Worm (Caenorhabditis elegans) whole organism, young adult: ENCODE data around the gene pcn-1.

ENCODE experiments used
- B0261.1 ChIP-seq: sonication (generic microtip); optimal IDR thresholded peaks from 2 replicates; lab custom pipeline; 2016; ENCODE audit warnings: mild to moderate bottlenecking, missing genetic modification characterization, moderate library complexity, missing compliant biosample characterization
- B0336.3 ChIP-seq: fragments of 200-800 bp; sonication (Bioruptor generic); IDR thresholded peaks from 2 replicates; pipeline ENCODE4 v1.3.6; 2022; ENCODE audit warnings: missing genetic modification characterization, missing compliant biosample characterization
- D2030.7 ChIP-seq: fragments of 200-800 bp; sonication (Bioruptor generic); IDR thresholded peaks from 2 replicates; pipeline ENCODE4 v1.3.6; 2022; ENCODE audit warnings: missing genetic modification reagents, missing genetic modification characterization, missing compliant biosample characterization
- F23B12.7 ChIP-seq: sonication (generic microtip); optimal IDR thresholded peaks from 2 replicates; lab custom pipeline; 2017; ENCODE audit warnings: missing genetic modification characterization, mild to moderate bottlenecking, missing compliant biosample characterization, antibody characterized with exemption, moderate library complexity; ENCODE audit not compliant: insufficient read depth
- F33H1.4 ChIP-seq: fragments of 200-800 bp; sonication (Bioruptor generic); IDR thresholded peaks from 2 replicates; pipeline ENCODE4 v1.3.6; 2022; ENCODE audit warnings: missing genetic modification reagents, missing genetic modification characterization, missing compliant biosample characterization
- F37B4.10 ChIP-seq: fragments of 200-800 bp; sonication (Bioruptor generic); IDR thresholded peaks from 2 replicates; pipeline ENCODE4 v1.3.6; 2022; ENCODE audit warnings: missing genetic modification characterization, missing compliant biosample characterization
- F39B2.1 ChIP-seq: fragments of 200-800 bp; sonication (Bioruptor generic); IDR thresholded peaks from 2 replicates; pipeline ENCODE4 v1.3.6; 2022; ENCODE audit warnings: missing genetic modification reagents, missing genetic modification characterization, missing compliant biosample characterization
- F52B5.7 ChIP-seq: sonication (generic microtip); optimal IDR thresholded peaks from 2 replicates; lab custom pipeline; 2016; ENCODE audit warnings: mild to moderate bottlenecking, missing genetic modification characterization, missing compliant biosample characterization
- F57C9.4 ChIP-seq: sonication (generic microtip); optimal IDR thresholded peaks from 2 replicates; lab custom pipeline; 2017; ENCODE audit warnings: mild to moderate bottlenecking, missing genetic modification characterization, missing compliant biosample characterization
- T07F8.4 ChIP-seq: sonication (generic microtip); optimal IDR thresholded peaks from 2 replicates; lab custom pipeline; 2016; ENCODE audit warnings: mild to moderate bottlenecking, missing genetic modification characterization, moderate library complexity, missing compliant biosample characterization
- Y53F4B.3 ChIP-seq: fragments of 200-800 bp; sonication (Bioruptor generic); IDR thresholded peaks from 2 replicates; pipeline ENCODE4 v1.3.6; 2022; ENCODE audit warnings: missing genetic modification reagents, missing genetic modification characterization, missing compliant biosample characterization
- akir-1 ChIP-seq: fragments of 200-800 bp; sonication (Bioruptor generic); optimal IDR thresholded peaks from 2 replicates; lab custom pipeline; 2018; ENCODE audit warnings: mild to moderate bottlenecking, missing genetic modification characterization, moderate library complexity, missing compliant biosample characterization
- aptf-3 ChIP-seq: fragments of 200-800 bp; sonication (Bioruptor generic); IDR thresholded peaks from 2 replicates; pipeline ENCODE4 v1.3.6; 2022; ENCODE audit warnings: missing genetic modification characterization, missing compliant biosample characterization
- attf-3 ChIP-seq: fragments of 200-800 bp; sonication (Bioruptor generic); conservative IDR thresholded peaks from 2 replicates; pipeline ENCODE4 v1.3.6; 2022; ENCODE audit warnings: missing genetic modification reagents, missing genetic modification characterization, missing compliant biosample characterization
- attf-6 ChIP-seq: fragments of 200-800 bp; sonication (Bioruptor generic); IDR thresholded peaks from 2 replicates; pipeline ENCODE4 v1.3.6; 2022; ENCODE audit warnings: missing genetic modification reagents, missing genetic modification characterization, missing compliant biosample characterization
- ceh-40 ChIP-seq: fragments of 200-800 bp; sonication (Bioruptor generic); IDR thresholded peaks from 2 replicates; pipeline ENCODE4 v1.3.6; 2022; ENCODE audit warnings: missing genetic modification characterization, missing compliant biosample characterization
- chd-7 ChIP-seq: sonication (generic microtip); optimal IDR thresholded peaks from 2 replicates; lab custom pipeline; 2016; ENCODE audit warnings: mild to moderate bottlenecking, missing genetic modification characterization, moderate library complexity, missing compliant biosample characterization
- dpff-1 ChIP-seq: sonication (generic microtip); optimal IDR thresholded peaks from 2 replicates; lab custom pipeline; 2017; ENCODE audit warnings: mild to moderate bottlenecking, missing genetic modification characterization, missing compliant biosample characterization
- efl-1 ChIP-seq: fragments of 150-350 bp; optimal IDR thresholded peaks from 2 replicates; lab custom pipeline; 2014; ENCODE audit warnings: missing biosample characterization, missing genetic modification reagents, missing genetic modification characterization
- egl-44 ChIP-seq: fragments of 200-800 bp; sonication (Bioruptor generic); IDR thresholded peaks from 2 replicates; pipeline ENCODE4 v1.3.6; 2022; ENCODE audit warnings: missing genetic modification reagents, missing genetic modification characterization, missing compliant biosample characterization
- egrh-3 ChIP-seq: fragments of 200-800 bp; sonication (Bioruptor generic); IDR thresholded peaks from 2 replicates; pipeline ENCODE4 v1.3.6; 2022; ENCODE audit warnings: missing genetic modification reagents, missing genetic modification characterization, missing compliant biosample characterization
- fkh-3 ChIP-seq: sonication (generic microtip); optimal IDR thresholded peaks from 2 replicates; lab custom pipeline; 2016; ENCODE audit warnings: mild to moderate bottlenecking, missing genetic modification characterization, missing compliant biosample characterization
- gei-17 ChIP-seq: fragments of 200-800 bp; sonication (Bioruptor generic); optimal IDR thresholded peaks from 2 replicates; lab custom pipeline; 2018; ENCODE audit warnings: mild to moderate bottlenecking, missing genetic modification characterization, missing compliant biosample characterization
- lin-26 ChIP-seq: fragments of 200-800 bp; sonication (Bioruptor generic); IDR thresholded peaks from 2 replicates; pipeline ENCODE4 v1.3.6; 2022; ENCODE audit warnings: missing genetic modification reagents, missing genetic modification characterization, missing compliant biosample characterization
- lin-40 ChIP-seq: sonication (generic microtip); optimal IDR thresholded peaks from 2 replicates; lab custom pipeline; 2016; ENCODE audit warnings: missing genetic modification characterization, mild to moderate bottlenecking, missing compliant biosample characterization, missing genotype, missing genetic modification reagents
- lsy-27 ChIP-seq: sonication (generic microtip); optimal IDR thresholded peaks from 2 replicates; lab custom pipeline; 2017; ENCODE audit warnings: missing genetic modification characterization, mild to moderate bottlenecking, missing compliant biosample characterization, antibody characterized with exemption, missing genotype, borderline replicate concordance; ENCODE audit not compliant: insufficient read depth
- madf-10 ChIP-seq: sonication (generic microtip); optimal IDR thresholded peaks from 2 replicates; lab custom pipeline; 2016; ENCODE audit warnings: mild to moderate bottlenecking, missing genetic modification characterization, missing compliant biosample characterization
- madf-6 ChIP-seq: fragments of 200-800 bp; sonication (Bioruptor generic); IDR thresholded peaks from 2 replicates; pipeline ENCODE4 v1.3.6; 2022; ENCODE audit warnings: missing genetic modification reagents, missing genetic modification characterization, missing compliant biosample characterization
- mel-28 ChIP-seq: sonication (generic microtip); optimal IDR thresholded peaks from 2 replicates; lab custom pipeline; 2016; ENCODE audit warnings: borderline replicate concordance, mild to moderate bottlenecking, missing genetic modification characterization, missing compliant biosample characterization
- mxl-1 ChIP-seq: sonication (generic microtip); optimal IDR thresholded peaks from 2 replicates; lab custom pipeline; 2016; ENCODE audit warnings: missing genetic modification characterization, missing compliant biosample characterization
- nfya-1 ChIP-seq: sonication (generic microtip); optimal IDR thresholded peaks from 2 replicates; lab custom pipeline; 2017; ENCODE audit warnings: antibody characterized with exemption, missing compliant biosample characterization, missing genetic modification characterization, borderline replicate concordance; ENCODE audit not compliant: insufficient read depth
- nfyb-1 ChIP-seq: fragments of 200-800 bp; sonication (Bioruptor generic); IDR thresholded peaks from 2 replicates; pipeline ENCODE4 v1.3.6; 2022; ENCODE audit warnings: missing genetic modification reagents, missing genetic modification characterization, missing compliant biosample characterization
- nhr-179 ChIP-seq: sonication (generic microtip); optimal IDR thresholded peaks from 2 replicates; lab custom pipeline; 2016; ENCODE audit warnings: mild to moderate bottlenecking, missing genetic modification characterization, missing compliant biosample characterization
- nhr-90 ChIP-seq: sonication (generic microtip); optimal IDR thresholded peaks from 2 replicates; lab custom pipeline; 2016; ENCODE audit warnings: missing genotype, mild to moderate bottlenecking, missing genetic modification characterization, missing compliant biosample characterization
- pha-4 ChIP-seq: fragments of 150-350 bp; sonication (generic microtip); optimal IDR thresholded peaks from 2 replicates; lab custom pipeline; 2014; ENCODE audit warnings: missing biosample characterization, missing genetic modification reagents, missing genetic modification characterization
- rcor-1 ChIP-seq: fragments of 200-800 bp; sonication (Bioruptor generic); IDR thresholded peaks from 2 replicates; pipeline ENCODE4 v1.3.6; 2022; ENCODE audit warnings: missing genetic modification reagents, missing genetic modification characterization, missing compliant biosample characterization
- rec-8 ChIP-seq, 2 experiments: sonication (generic microtip); optimal IDR thresholded peaks; 2 replicates each; lab custom pipeline; 2016; ENCODE audit warnings: mild to moderate bottlenecking in 2 of 2, missing genetic modification characterization in 2 of 2, missing genetic modification reagents in 2 of 2, missing genotype in 2 of 2, missing biosample characterization in 1 of 2, missing compliant biosample characterization in 1 of 2, moderate library complexity in 1 of 2
- sea-2 ChIP-seq: fragments of 200-800 bp; sonication (Bioruptor generic); IDR thresholded peaks from 2 replicates; pipeline ENCODE4 v1.3.6; 2022; ENCODE audit warnings: missing genetic modification characterization, missing compliant biosample characterization
- somi-1 ChIP-seq: fragments of 200-800 bp; sonication (Bioruptor generic); optimal IDR thresholded peaks from 2 replicates; lab custom pipeline; 2018; ENCODE audit warnings: mild to moderate bottlenecking, missing genetic modification characterization, missing compliant biosample characterization
- sptf-2 ChIP-seq: fragments of 200-800 bp; sonication (Bioruptor generic); optimal IDR thresholded peaks from 2 replicates; lab custom pipeline; 2018; ENCODE audit warnings: mild to moderate bottlenecking, missing genetic modification characterization, missing compliant biosample characterization
- tbp1 ChIP-seq: fragments of 200-800 bp; sonication (Bioruptor generic); optimal IDR thresholded peaks from 2 replicates; lab custom pipeline; 2018; ENCODE audit warnings: mild to moderate bottlenecking, missing genetic modification characterization, missing compliant biosample characterization
- unc-130 ChIP-seq: sonication (generic microtip); optimal IDR thresholded peaks from 2 replicates; lab custom pipeline; 2016; ENCODE audit warnings: missing genetic modification reagents, missing genetic modification characterization, missing compliant biosample characterization
- zfh-2 ChIP-seq: fragments of 200-800 bp; sonication (Bioruptor generic); conservative IDR thresholded peaks from 2 replicates; pipeline ENCODE4 v1.3.6; 2022; ENCODE audit warnings: missing genetic modification reagents, missing genetic modification characterization, missing compliant biosample characterization
- ztf-26 ChIP-seq: sonication (generic microtip); optimal IDR thresholded peaks from 2 replicates; lab custom pipeline; 2017; ENCODE audit warnings: missing genetic modification characterization, missing compliant biosample characterization
- ztf-6 ChIP-seq: fragments of 200-800 bp; sonication (Bioruptor generic); IDR thresholded peaks from 2 replicates; pipeline ENCODE4 v1.3.6; 2022; ENCODE audit warnings: missing genetic modification reagents, missing genetic modification characterization, missing compliant biosample characterization

The pcn-1 gene

DNA sequence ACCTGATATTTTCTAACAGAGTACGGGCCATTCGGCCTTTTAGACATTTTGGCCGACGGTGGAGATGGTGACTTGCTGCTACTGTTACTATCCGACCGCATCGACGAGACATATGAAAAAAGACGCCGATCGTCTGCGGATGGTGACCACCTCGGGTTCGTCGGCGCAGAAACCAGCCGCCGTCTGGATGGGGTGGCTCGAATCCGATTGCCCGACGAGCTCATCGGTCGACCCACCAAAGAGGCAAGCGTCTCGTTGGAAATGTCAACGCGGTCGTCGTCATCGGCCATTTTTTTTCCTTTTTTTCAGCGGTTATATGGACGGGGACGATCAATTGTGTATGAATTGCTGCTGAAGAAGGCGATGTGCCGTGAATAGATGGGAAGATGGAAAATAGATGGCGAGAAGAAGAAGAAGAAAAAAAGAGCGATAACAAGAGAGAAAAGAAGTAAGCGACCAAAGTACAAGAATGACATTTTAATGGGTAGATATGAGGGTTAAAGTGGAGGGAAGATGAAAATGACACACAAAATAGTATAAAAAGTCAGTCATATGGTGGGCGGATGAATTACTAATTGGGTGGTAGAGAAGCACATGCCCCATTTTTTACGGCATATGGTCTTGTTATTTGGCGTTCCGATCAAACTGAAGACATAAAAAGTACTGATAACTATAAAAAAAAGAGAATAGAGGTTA lies 30.4 kb downstream of the pcn-1 start (continued):
- TF ChIP-seq gei-17 (GFP tag; lab: Kevin White, UChicago) (no peak), tbp1 (GFP tag; lab: Kevin White, UChicago) (no peak), ceh-40 (GFP tag; lab: Robert Waterston, UW) (no peak), B0336.3 (no peak), sptf-2 (no peak), madf-10 (tag; lab: Kevin White, UChicago) (no peak), unc-130 (GFP tag; lab: Kevin White, UChicago) (no peak), akir-1 (GFP tag; lab: Kevin White, UChicago) (no peak), attf-6 (GFP tag; lab: Robert Waterston, UW) (no peak), lsy-27 (tag; lab: Kevin White, UChicago) (no peak), sea-2 (no peak), B0261.1 (tag; lab: Kevin White, UChicago) (no peak), nfya-1 (tag; lab: Kevin White, UChicago) (no peak), lin-26 (no peak), zfh-2 (GFP tag; lab: Robert Waterston, UW) (peak; percentile 86), lin-40 (tag; lab: Kevin White, UChicago) (no peak), mel-28 (tag; lab: Kevin White, UChicago) (no peak), F57C9.4 (tag; lab: Kevin White, UChicago) (no peak), chd-7 (tag; lab: Kevin White, UChicago) (peak; percentile 22), F52B5.7 (tag; lab: Kevin White, UChicago) (no peak), somi-1 (peak; percentile 35), F33H1.4 (no peak), egl-44 (GFP tag; lab: Robert Waterston, UW) (no peak), mxl-1 (tag; lab: Kevin White, UChicago) (no peak), ztf-26 (no peak), attf-3 (GFP tag; lab: Robert Waterston, UW) (no peak), F39B2.1 (GFP tag; lab: Robert Waterston, UW) (no peak), pha-4 (no peak)

DNA sequence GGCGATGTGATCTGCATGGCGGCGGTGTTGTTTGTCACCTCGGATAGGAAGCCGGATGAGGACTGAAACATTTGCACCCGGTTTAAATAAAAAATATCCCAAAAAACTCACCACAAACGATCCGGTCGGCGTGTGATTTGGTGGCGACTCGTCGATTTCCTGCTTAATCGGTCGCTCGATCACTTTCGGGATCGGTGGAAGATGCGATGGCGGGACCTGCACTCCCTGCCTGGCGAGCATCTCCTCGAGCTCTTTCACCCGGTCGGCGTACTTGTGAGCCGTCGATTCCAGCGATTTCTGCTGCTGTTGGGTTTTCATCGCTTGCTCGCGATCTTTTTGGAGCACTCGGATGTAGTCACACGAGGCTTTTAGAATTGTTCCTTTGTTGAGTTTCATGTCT lies 32.5 kb downstream of the pcn-1 start:
- TF ChIP-seq Y53F4B.3 (GFP tag; lab: Robert Waterston, UW) (no peak), ztf-6 (GFP tag; lab: Robert Waterston, UW) (no peak), nfyb-1 (GFP tag; lab: Robert Waterston, UW) (0 out of 2 replicates have a peak, but pooled peaks have one; percentile 38), unc-130 (GFP tag; lab: Kevin White, UChicago) (no peak), D2030.7 (GFP tag; lab: Robert Waterston, UW) (no peak), nhr-179 (tag; lab: Kevin White, UChicago) (no peak), F23B12.7 (no peak), mel-28 (tag; lab: Kevin White, UChicago) (no peak), nhr-90 (tag; lab: Kevin White, UChicago) (no peak), rcor-1 (no peak), F33H1.4 (no peak), aptf-3 (GFP tag; lab: Robert Waterston, UW) (no peak), fkh-3 (tag; lab: Kevin White, UChicago) (no peak), rec-8 (tag; optimal IDR thresholded peaks at IDR 0.05; lab: Kevin White, UChicago) (no peak), zfh-2 (GFP tag; lab: Robert Waterston, UW) (peak; percentile 73), T07F8.4 (tag; lab: Kevin White, UChicago) (no peak), efl-1 (GFP tag; lab: Kevin White, UChicago) (no peak), egrh-3 (GFP tag; lab: Robert Waterston, UW) (peak; percentile 43; the same call in 1 of the 2 replicates), F37B4.10 (GFP tag; lab: Robert Waterston, UW) (no peak), madf-6 (GFP tag; lab: Robert Waterston, UW) (no peak), dpff-1 (tag; lab: Kevin White, UChicago) (no peak)
